Worm (Caenorhabditis elegans): ENCODE data around the gene K04G7.1.

Gene K04G7.1

DNA sequence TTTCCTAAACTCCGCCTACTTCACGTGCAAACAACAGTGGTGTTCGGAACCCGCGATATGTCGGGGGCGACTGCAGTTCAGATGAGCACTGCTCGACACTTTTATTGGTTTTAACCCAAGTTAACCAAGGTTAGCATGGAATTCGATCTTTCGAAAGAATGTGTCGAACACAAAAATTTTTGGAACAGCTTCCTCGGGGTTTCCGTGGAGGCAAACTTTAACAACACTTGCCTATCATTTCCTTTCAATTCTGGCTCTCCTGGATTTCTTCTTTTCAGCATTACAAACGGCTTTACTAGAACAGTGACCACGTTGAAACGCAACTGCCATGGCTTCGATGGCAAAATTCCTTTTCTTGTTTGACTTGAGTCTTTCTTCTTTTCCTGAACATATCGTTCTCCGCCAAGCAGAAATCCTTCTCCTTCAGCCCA lies 21.2 kb upstream of the K04G7.1 start (continued):
- TF ChIP-seq fos-1 (tag; optimal IDR thresholded peaks at IDR 0.05) (peak; percentile 25), ceh-16 (tag; optimal IDR thresholded peaks at IDR 0.05) (no peak), nhr-129 (tag; optimal IDR thresholded peaks at IDR 0.05) (peak; percentile 26), nhr-25 (tag; optimal IDR thresholded peaks at IDR 0.05) (no peak), dmd-4 (tag; optimal IDR thresholded peaks at IDR 0.05) (no peak), F13H6.1 (tag; optimal IDR thresholded peaks at IDR 0.05) (peak; percentile 39), sma-3 (GFP tag; optimal IDR thresholded peaks at IDR 0.05) (peak; percentile 31), crh-2 (tag; optimal IDR thresholded peaks at IDR 0.05) (peak; percentile 56), nhr-12 (tag; optimal IDR thresholded peaks at IDR 0.05) (no peak), nhr-10 (tag; optimal IDR thresholded peaks at IDR 0.05) (peak; percentile 38), C34F6.9 (tag; optimal IDR thresholded peaks at IDR 0.05) (no peak), lin-11 (tag; optimal IDR thresholded peaks at IDR 0.05) (no peak), nhr-23 (tag; optimal IDR thresholded peaks at IDR 0.05) (no peak), ZK546.5 (tag; optimal IDR thresholded peaks at IDR 0.05) (no peak), lin-39 (tag; optimal IDR thresholded peaks at IDR 0.05) (no peak), Y55F3AM.14 (GFP tag; optimal IDR thresholded peaks at IDR 0.05) (no peak), mbf-1 (tag; optimal IDR thresholded peaks at IDR 0.05) (no peak)

DNA sequence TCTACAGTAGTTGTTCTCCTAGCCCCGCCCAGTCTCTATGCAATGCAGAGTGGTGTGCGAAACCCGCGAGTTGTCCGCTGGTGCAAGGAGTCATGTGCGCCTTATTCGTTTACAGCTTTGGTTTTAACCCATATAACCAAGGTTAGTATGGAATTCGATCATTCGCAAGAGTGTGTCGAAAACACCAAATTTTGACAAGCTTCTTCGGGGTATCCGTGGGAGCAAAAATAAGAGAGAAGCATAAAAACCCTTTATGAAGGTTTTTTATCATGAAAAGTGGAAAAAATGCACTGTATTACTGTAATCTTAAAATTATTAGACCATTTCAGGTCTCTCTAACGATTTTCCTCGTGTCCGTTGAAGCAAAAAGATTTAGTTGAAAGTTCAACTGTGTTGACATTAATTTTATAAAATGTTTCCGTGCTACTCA lies 20.3 kb upstream of the K04G7.1 start:
- TF ChIP-seq F13H6.1 (tag; optimal IDR thresholded peaks at IDR 0.05) (peak; percentile 4), zag-1 (tag; optimal IDR thresholded peaks at IDR 0.05) (no peak), R02D3.7 (tag; optimal IDR thresholded peaks at IDR 0.05) (no peak), mbf-1 (tag; optimal IDR thresholded peaks at IDR 0.05) (no peak), unc-39 (tag; optimal IDR thresholded peaks at IDR 0.05) (no peak), nhr-77 (tag; optimal IDR thresholded peaks at IDR 0.05) (no peak), unc-55 (GFP tag; optimal IDR thresholded peaks at IDR 0.05) (no peak), lin-39 (tag; optimal IDR thresholded peaks at IDR 0.05) (no peak), nhr-12 (tag; optimal IDR thresholded peaks at IDR 0.05) (no peak), peb-1 (tag; optimal IDR thresholded peaks at IDR 0.05) (no peak), gmeb-1 (tag; optimal IDR thresholded peaks at IDR 0.05) (peak; percentile 64), alr-1 (tag; optimal IDR thresholded peaks at IDR 0.05) (no peak), nhr-25 (tag; optimal IDR thresholded peaks at IDR 0.05) (peak; percentile 3), ztf-11 (tag; optimal IDR thresholded peaks at IDR 0.05) (no peak), lsy-2 (tag; optimal IDR thresholded peaks at IDR 0.05) (peak; percentile 36 to 45), nhr-6 (tag; optimal IDR thresholded peaks at IDR 0.05) (no peak), sma-9 (GFP tag; optimal IDR thresholded peaks at IDR 0.05) (peak; percentile 25), sma-9 (tag; optimal IDR thresholded peaks at IDR 0.05) (no peak), snpc-4 (tag; optimal IDR thresholded peaks at IDR 0.05) (peak; percentile 95), sma-3 (GFP tag; optimal IDR thresholded peaks at IDR 0.05) (peak; percentile 64), aly-2 (tag; optimal IDR thresholded peaks at IDR 0.05) (no peak), ama-1 (optimal IDR thresholded peaks at IDR 0.05) (peak; percentile 76), crh-2 (tag; optimal IDR thresholded peaks at IDR 0.05) (peak; percentile 34), egl-27 (tag; optimal IDR thresholded peaks at IDR 0.05) (peak; percentile 25), nhr-21 (tag; optimal IDR thresholded peaks at IDR 0.05) (peak; percentile 10)

DNA sequence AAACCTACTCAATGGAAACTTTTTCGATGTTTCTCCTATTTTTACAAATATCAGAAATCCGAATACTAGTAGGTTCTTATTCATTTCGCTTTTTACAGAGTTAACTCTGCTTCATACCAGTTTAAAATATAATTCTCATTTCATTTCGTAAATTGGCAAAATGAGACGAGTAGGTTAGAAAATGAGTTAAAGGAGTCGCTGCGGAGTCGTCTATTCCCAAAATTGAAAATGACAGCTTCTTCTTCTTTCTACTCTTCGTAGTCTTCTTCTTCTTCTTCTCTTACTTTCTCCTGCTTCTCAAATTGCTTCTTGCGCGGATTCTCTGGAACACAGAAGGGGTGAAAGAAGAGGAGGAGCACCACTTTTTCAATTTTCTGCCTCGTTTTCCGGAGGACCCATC lies 17.8 kb upstream of the K04G7.1 start, which contains the start of gene glr-2:
TSS of gene glr-2 (minus strand) at position 211 of the 400 bp plus-strand sequence.
- TF ChIP-seq sem-4 (tag; optimal IDR thresholded peaks at IDR 0.05) (no peak), ztf-4 (tag; optimal IDR thresholded peaks at IDR 0.05) (no peak), elt-3 (tag; optimal IDR thresholded peaks at IDR 0.05) (no peak), ceh-16 (tag; optimal IDR thresholded peaks at IDR 0.05) (no peak), fos-1 (tag; optimal IDR thresholded peaks at IDR 0.05) (no peak), nhr-6 (tag; optimal IDR thresholded peaks at IDR 0.05) (no peak), snpc-4 (tag; optimal IDR thresholded peaks at IDR 0.05) (no peak), blmp-1 (tag; optimal IDR thresholded peaks at IDR 0.05; ENCODE audit: insufficient read depth) (no peak), unc-62 (GFP tag; optimal IDR thresholded peaks at IDR 0.05) (no peak), mdl-1 (tag; optimal IDR thresholded peaks at IDR 0.05) (no peak)

Data from whole organism, L2 larva.